Worm (Caenorhabditis elegans): ENCODE data around the gene C14A11.6.

DNA sequence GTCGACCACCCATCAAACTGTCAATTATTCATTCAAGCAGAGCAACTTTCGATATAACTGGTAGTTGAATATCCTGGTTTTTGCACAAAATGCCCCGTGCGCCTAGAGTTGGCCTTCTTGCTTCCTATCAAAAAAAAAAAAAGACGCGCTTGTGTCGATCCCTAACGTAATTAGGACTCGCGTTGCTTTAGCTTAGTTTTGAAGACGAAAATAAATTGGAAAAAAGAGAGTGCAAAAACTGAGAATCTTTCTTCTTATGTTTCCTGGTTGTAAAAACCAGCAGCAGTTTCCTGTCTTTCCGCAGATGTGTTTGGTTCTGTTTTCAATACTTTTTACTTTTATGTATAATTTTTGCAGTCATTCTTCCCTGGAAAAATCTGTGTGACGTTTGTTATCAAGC is 36.0 kb downstream of the C14A11.6 start:
- TF ChIP-seq nhr-237 (tag; optimal IDR thresholded peaks at IDR 0.05) (no peak), mep-1 (tag; optimal IDR thresholded peaks at IDR 0.05) (no peak), pha-4 (tag; optimal IDR thresholded peaks at IDR 0.05) (no peak), unc-62 (GFP tag; optimal IDR thresholded peaks at IDR 0.05) (no peak), mls-2 (tag; optimal IDR thresholded peaks at IDR 0.05) (no peak), flh-1 (GFP tag; optimal IDR thresholded peaks at IDR 0.05) (no peak), zip-8 (tag; optimal IDR thresholded peaks at IDR 0.05) (no peak), lsy-2 (tag; optimal IDR thresholded peaks at IDR 0.05) (no peak), elt-3 (tag; optimal IDR thresholded peaks at IDR 0.05) (no peak), elt-1 (tag; optimal IDR thresholded peaks at IDR 0.05; ENCODE audit: borderline replicate concordance, insufficient read depth) (no peak), sptf-1 (tag; optimal IDR thresholded peaks at IDR 0.05) (no peak), nhr-28 (tag; optimal IDR thresholded peaks at IDR 0.05) (no peak), ces-1 (GFP tag; optimal IDR thresholded peaks at IDR 0.05) (peak; percentile 66)

Data from whole organism, mixed stage, embryonic.